Worm (Caenorhabditis elegans) whole organism, L3 larva: Measurements from ENCODE around the gene fil-1.
"Not testable (repeated sequence)": the region's sequence is repeated elsewhere in the genome, so short reads cannot be mapped to it uniquely, and the experiment has no call there.

Experiments used
- R02D3.7 ChIP-seq: fragments of 150-350 bp; optimal IDR thresholded peaks from 2 replicates; lab custom pipeline; 2014; ENCODE audit warnings: missing biosample characterization, missing genetic modification characterization
- egl-27 ChIP-seq: sonication (generic microtip); optimal IDR thresholded peaks from 4 replicates; lab custom pipeline; 2017; ENCODE audit warnings: missing biosample characterization, missing genetic modification reagents, missing genetic modification characterization
- fos-1 ChIP-seq: fragments of 150-350 bp; optimal IDR thresholded peaks from 2 replicates; lab custom pipeline; 2014; ENCODE audit warnings: missing biosample characterization, missing genetic modification characterization

Gene fil-1

DNA sequence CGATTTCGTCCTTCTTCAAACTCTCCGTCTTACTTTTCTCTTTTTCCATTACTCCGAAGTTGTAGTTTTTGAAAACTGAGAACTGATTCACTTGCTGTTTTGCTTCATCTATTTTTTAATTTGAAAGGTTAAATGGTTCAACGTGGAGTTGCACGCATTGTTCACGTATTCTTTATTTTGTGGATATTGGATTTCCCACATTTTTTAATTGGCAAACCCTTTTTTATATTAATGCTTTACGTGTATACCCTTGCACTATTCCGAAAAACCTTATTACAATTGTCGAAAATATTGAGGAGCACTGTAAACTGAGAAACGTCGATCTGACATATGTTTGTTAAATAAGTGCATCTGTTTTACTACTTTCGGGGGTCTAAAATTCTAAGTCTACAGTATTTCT lies 43.1 kb downstream of the fil-1 start, which contains the start of gene melo-3:
Gene melo-3 (minus strand): TSS at position 101 of the 400 bp plus-strand sequence.
- not testable (repeated sequence) for TF ChIP-seq R02D3.7, egl-27, fos-1 (tag; lab: Kevin White, UChicago)
